Worm (Caenorhabditis elegans): ENCODE data around the gene sra-2.

- TF ChIP-seq him-1 (tag; optimal IDR thresholded peaks at IDR 0.05) (no peak), dao-5 (tag; optimal IDR thresholded peaks at IDR 0.05) (no peak)
These were observed 30.3 kb downstream of the sra-2 start for ce11 chrII:9558906-9559305.

All from whole organism, L4/young adult.